Fruit fly (Drosophila melanogaster) whole organism, embryonic: ENCODE measurements around the gene Ser7.

ENCODE experiments used
- Atf3 ChIP-seq: fragments of 200-800 bp; sonication (Bioruptor generic); optimal IDR thresholded peaks from 3 replicates; lab custom pipeline; 2016; ENCODE audit warnings: missing biosample characterization, missing genetic modification characterization
- Blimp-1 ChIP-seq: fragments of 200-800 bp; sonication (Bioruptor generic); optimal IDR thresholded peaks from 3 replicates; lab custom pipeline; 2018; ENCODE audit warnings: missing biosample characterization, missing genetic modification characterization, mild to moderate bottlenecking, moderate library complexity, missing genetic modification reagents
- CG11560 ChIP-seq: fragments of 200-800 bp; sonication (Bioruptor generic); IDR thresholded peaks from 3 replicates; pipeline ENCODE4 v1.3.6; 2022; ENCODE audit warnings: missing biosample characterization, missing genetic modification characterization
- CG15269 ChIP-seq: fragments of 200-800 bp; sonication (Bioruptor generic); optimal IDR thresholded peaks from 2 replicates; lab custom pipeline; 2018; ENCODE audit warnings: missing biosample characterization, mild to moderate bottlenecking, missing genetic modification characterization, moderate library complexity
- CG15514 ChIP-seq: fragments of 200-800 bp; sonication (Bioruptor generic); optimal IDR thresholded peaks from 3 replicates; lab custom pipeline; 2017; ENCODE audit warnings: missing biosample characterization, missing genetic modification characterization, mild to moderate bottlenecking, moderate library complexity, missing genetic modification reagents
- CG18011 ChIP-seq: fragments of 200-800 bp; sonication (Bioruptor generic); optimal IDR thresholded peaks from 2 replicates; lab custom pipeline; 2017; ENCODE audit warnings: missing biosample characterization, missing genetic modification characterization, mild to moderate bottlenecking, moderate library complexity, missing genotype
- CG1832 ChIP-seq: fragments of 200-800 bp; sonication (Bioruptor generic); optimal IDR thresholded peaks from 2 replicates; lab custom pipeline; 2017; ENCODE audit warnings: missing biosample characterization, mild to moderate bottlenecking, missing genetic modification characterization, inconsistent platforms
- CG31365 ChIP-seq: fragments of 200-800 bp; sonication (Bioruptor generic); optimal IDR thresholded peaks from 2 replicates; lab custom pipeline; 2018; ENCODE audit warnings: missing biosample characterization, mild to moderate bottlenecking, missing genetic modification characterization
- CG3995 ChIP-seq: fragments of 200-800 bp; sonication (Bioruptor generic); optimal IDR thresholded peaks from 3 replicates; lab custom pipeline; 2016; ENCODE audit warnings: missing biosample characterization, missing genetic modification characterization
- CG4404 ChIP-seq: fragments of 200-800 bp; sonication (Bioruptor generic); IDR thresholded peaks from 2 replicates; pipeline ENCODE4 v1.3.6; 2022; ENCODE audit warnings: missing biosample characterization, missing genetic modification characterization
- CG4424 ChIP-seq: fragments of 200-800 bp; sonication (Bioruptor generic); optimal IDR thresholded peaks from 3 replicates; lab custom pipeline; 2016; ENCODE audit warnings: missing biosample characterization, missing genetic modification characterization
- CG6854 ChIP-seq: fragments of 200-800 bp; sonication (Bioruptor generic); optimal IDR thresholded peaks from 3 replicates; lab custom pipeline; 2017; ENCODE audit warnings: missing biosample characterization, mild to moderate bottlenecking, missing genetic modification characterization
- CG7556 ChIP-seq: fragments of 200-800 bp; sonication (Bioruptor generic); optimal IDR thresholded peaks from 2 replicates; lab custom pipeline; 2017; ENCODE audit warnings: missing biosample characterization, mild to moderate bottlenecking, missing genetic modification characterization
- CG7745 ChIP-seq: fragments of 200-800 bp; sonication (Bioruptor generic); optimal IDR thresholded peaks from 2 replicates; lab custom pipeline; 2018; ENCODE audit warnings: missing biosample characterization, mild to moderate bottlenecking, missing genetic modification characterization, moderate library complexity
- CG7786 ChIP-seq: fragments of 200-800 bp; sonication (Bioruptor generic); optimal IDR thresholded peaks from 2 replicates; lab custom pipeline; 2016; ENCODE audit warnings: missing biosample characterization, missing genetic modification characterization
- CG7839 ChIP-seq: fragments of 200-800 bp; sonication (Bioruptor generic); optimal IDR thresholded peaks from 3 replicates; lab custom pipeline; 2018; ENCODE audit warnings: missing biosample characterization, mild to moderate bottlenecking, missing genetic modification characterization, moderate library complexity
- CG8944 ChIP-seq: fragments of 200-800 bp; sonication (Bioruptor generic); optimal IDR thresholded peaks from 3 replicates; lab custom pipeline; 2016; ENCODE audit warnings: missing biosample characterization, missing genetic modification characterization
- CG9609 ChIP-seq: fragments of 200-800 bp; sonication (Bioruptor generic); optimal IDR thresholded peaks from 3 replicates; lab custom pipeline; 2016; ENCODE audit warnings: missing biosample characterization, missing genetic modification characterization
- CG9727 ChIP-seq: fragments of 200-800 bp; sonication (Bioruptor generic); optimal IDR thresholded peaks from 3 replicates; lab custom pipeline; 2017; ENCODE audit warnings: missing biosample characterization, mild to moderate bottlenecking, missing genetic modification characterization
- CTCF ChIP-seq: fragments of 200-800 bp; sonication (Bioruptor generic); optimal IDR thresholded peaks from 2 replicates; lab custom pipeline; 2017; ENCODE audit warnings: missing biosample characterization, mild to moderate bottlenecking, missing genetic modification characterization, moderate library complexity
- HHEX ChIP-seq: fragments of 200-800 bp; sonication (Bioruptor generic); optimal IDR thresholded peaks from 3 replicates; lab custom pipeline; 2017; ENCODE audit warnings: missing biosample characterization, mild to moderate bottlenecking, missing genetic modification characterization, missing genetic modification reagents
- Hand ChIP-seq: fragments of 200-800 bp; sonication (Bioruptor generic); optimal IDR thresholded peaks from 2 replicates; lab custom pipeline; 2017; ENCODE audit warnings: mild to moderate bottlenecking, missing biosample characterization, missing genetic modification reagents, missing genetic modification characterization
- Hr51 ChIP-seq, 2 experiments: fragments of 200-800 bp; sonication (Bioruptor generic); optimal IDR thresholded peaks; 2 replicates in 1 of 2; 3 replicates in 1 of 2; lab custom pipeline; 2016 to 2018; ENCODE audit warnings: missing biosample characterization in 2 of 2, missing genetic modification characterization in 2 of 2, mild to moderate bottlenecking in 1 of 2, moderate library complexity in 1 of 2
- Max ChIP-seq: fragments of 200-800 bp; sonication (Bioruptor generic); optimal IDR thresholded peaks from 2 replicates; lab custom pipeline; 2016; ENCODE audit warnings: missing biosample characterization, mild to moderate bottlenecking, missing genetic modification characterization
- Oaz ChIP-seq: fragments of 200-800 bp; sonication (Bioruptor generic); IDR thresholded peaks from 2 replicates; pipeline ENCODE4 v1.3.6; 2022; ENCODE audit warnings: missing biosample characterization, missing genetic modification characterization
- Pdp1 ChIP-seq, 2 experiments: fragments of 200-800 bp; sonication (Bioruptor generic); optimal IDR thresholded peaks; 3 replicates each; lab custom pipeline; 2016; ENCODE audit warnings: missing biosample characterization in 2 of 2, missing genetic modification characterization in 2 of 2, mild to moderate bottlenecking in 1 of 2, moderate library complexity in 1 of 2
- Sox102F ChIP-seq: fragments of 200-800 bp; sonication (Bioruptor generic); optimal IDR thresholded peaks from 2 replicates; lab custom pipeline; 2018; ENCODE audit warnings: missing biosample characterization, mild to moderate bottlenecking, missing genetic modification characterization, moderate library complexity
- ap ChIP-seq: fragments of 200-800 bp; sonication (Bioruptor generic); IDR thresholded peaks from 2 replicates; pipeline ENCODE4 v1.3.6; 2022; ENCODE audit warnings: missing biosample characterization, missing genetic modification characterization
- ase ChIP-seq: fragments of 200-800 bp; sonication (Bioruptor generic); IDR thresholded peaks from 3 replicates; pipeline ENCODE4 v1.3.6; 2022; ENCODE audit warnings: missing biosample characterization, missing genetic modification characterization
- caup ChIP-seq: fragments of 200-800 bp; sonication (Bioruptor generic); optimal IDR thresholded peaks from 3 replicates; lab custom pipeline; 2017; ENCODE audit warnings: missing biosample characterization, mild to moderate bottlenecking, missing genetic modification characterization, moderate library complexity; ENCODE audit not compliant: severe bottlenecking
- disco-r ChIP-seq: fragments of 200-800 bp; sonication (Bioruptor generic); optimal IDR thresholded peaks from 2 replicates; lab custom pipeline; 2016; ENCODE audit warnings: missing biosample characterization, missing genetic modification characterization
- gfzf ChIP-seq: fragments of 200-800 bp; sonication (Bioruptor generic); optimal IDR thresholded peaks from 2 replicates; lab custom pipeline; 2016; ENCODE audit warnings: missing biosample characterization, mild to moderate bottlenecking, missing genetic modification characterization, moderate library complexity
- gro ChIP-seq: fragments of 200-800 bp; sonication (Bioruptor generic); optimal IDR thresholded peaks from 2 replicates; lab custom pipeline; 2016; ENCODE audit warnings: missing biosample characterization, missing genetic modification characterization
- jumu ChIP-seq: fragments of 200-800 bp; sonication (Bioruptor generic); optimal IDR thresholded peaks from 3 replicates; lab custom pipeline; 2016; ENCODE audit warnings: missing biosample characterization, missing genetic modification characterization
- lbe ChIP-seq: fragments of 200-800 bp; sonication (Bioruptor generic); optimal IDR thresholded peaks from 2 replicates; lab custom pipeline; 2016; ENCODE audit warnings: missing biosample characterization, mild to moderate bottlenecking, missing genetic modification characterization
- phol ChIP-seq: fragments of 200-800 bp; sonication (Bioruptor generic); optimal IDR thresholded peaks from 3 replicates; lab custom pipeline; 2018; ENCODE audit warnings: missing biosample characterization, mild to moderate bottlenecking, missing genetic modification characterization, moderate library complexity
- pros ChIP-seq: fragments of 200-800 bp; sonication (Bioruptor generic); optimal IDR thresholded peaks from 3 replicates; lab custom pipeline; 2019; ENCODE audit warnings: missing biosample characterization, mild to moderate bottlenecking, missing genetic modification characterization, moderate library complexity
- rib ChIP-seq: fragments of 200-800 bp; sonication (Bioruptor generic); IDR thresholded peaks from 2 replicates; pipeline ENCODE4 v1.3.6; 2022; ENCODE audit warnings: missing biosample characterization, missing genetic modification characterization
- row ChIP-seq: fragments of 200-800 bp; sonication (Bioruptor generic); IDR thresholded peaks from 3 replicates; pipeline ENCODE4 v1.3.6; 2022; ENCODE audit warnings: missing biosample characterization, missing genetic modification characterization
- schlank ChIP-seq: fragments of 200-800 bp; sonication (Bioruptor generic); optimal IDR thresholded peaks from 2 replicates; lab custom pipeline; 2018; ENCODE audit warnings: missing biosample characterization, mild to moderate bottlenecking, missing genetic modification characterization
- sens ChIP-seq: fragments of 200-800 bp; sonication (Bioruptor generic); peaks from one replicate; lab custom pipeline; 2016; ENCODE audit warnings: missing biosample characterization, missing genetic modification characterization
- seq ChIP-seq: fragments of 200-800 bp; sonication (Bioruptor generic); IDR thresholded peaks from 2 replicates; pipeline ENCODE4 v1.3.6; 2022; ENCODE audit warnings: missing biosample characterization, missing genetic modification characterization
- shn ChIP-seq: fragments of 200-800 bp; sonication (Bioruptor generic); optimal IDR thresholded peaks from 3 replicates; lab custom pipeline; 2016; ENCODE audit warnings: missing biosample characterization, missing genetic modification characterization
- sob ChIP-seq: fragments of 200-800 bp; sonication (Bioruptor generic); IDR thresholded peaks from 2 replicates; pipeline ENCODE4 v1.3.6; 2022; ENCODE audit warnings: missing biosample characterization, missing genetic modification characterization
- tap ChIP-seq: fragments of 200-800 bp; optimal IDR thresholded peaks from 3 replicates; lab custom pipeline; 2019; ENCODE audit warnings: missing biosample characterization, mild to moderate bottlenecking, missing genetic modification characterization, moderate library complexity
- tin ChIP-seq: fragments of 200-800 bp; sonication (Bioruptor generic); optimal IDR thresholded peaks from 3 replicates; lab custom pipeline; 2016; ENCODE audit warnings: missing biosample characterization, missing genetic modification characterization
- trem ChIP-seq: fragments of 200-800 bp; optimal IDR thresholded peaks from 3 replicates; lab custom pipeline; 2019; ENCODE audit warnings: missing biosample characterization, mild to moderate bottlenecking, missing genetic modification characterization, moderate library complexity
- tx ChIP-seq: fragments of 200-800 bp; sonication (Bioruptor generic); optimal IDR thresholded peaks from 2 replicates; lab custom pipeline; 2016; ENCODE audit warnings: missing biosample characterization, missing genetic modification characterization

Gene Ser7

dm6 chrX:9885363-9885762, 20.3 kb downstream of the Ser7 start (continued):
- no peak for TF ChIP-seq phol (tag; lab: Kevin White, UChicago)
- TF ChIP-seq CG15269: peak; percentile 2
- peak in 1 of 2 experiments; percentile 36 for TF ChIP-seq Pdp1 (GFP tag; optimal IDR thresholded peaks at IDR 0.05; lab: Kevin White, UChicago)

- TF ChIP-seq sens (peak; percentile 32), CTCF (peak; percentile 57), schlank (no peak)
Observed at dm6 chrX:9889686-9890085, 24.7 kb downstream of the Ser7 start.

- TF ChIP-seq sob (GFP tag; lab: Robert Waterston, UW) (peak; percentile 55), tx (GFP tag; lab: Kevin White, UChicago) (no peak), row (GFP tag; lab: Robert Waterston, UW) (peak; percentile 65), gfzf (no peak), ap (0 out of 2 replicates have a peak, but pooled peaks have one; percentile 10), CG3995 (GFP tag; lab: Kevin White, UChicago) (no peak), seq (no peak), CG9727 (GFP tag; lab: Kevin White, UChicago) (no peak), CG7786 (peak; percentile 24), HHEX (GFP tag; lab: Kevin White, UChicago) (peak; percentile 13), CG15514 (GFP tag; lab: Kevin White, UChicago) (peak; percentile 0), CG4404 (GFP tag; lab: Robert Waterston, UW) (0 out of 2 replicates have a peak, but pooled peaks have one; percentile 14), caup (peak; percentile 4), CG6854 (GFP tag; lab: Kevin White, UChicago) (no peak), lbe (GFP tag; lab: Kevin White, UChicago) (no peak), Atf3 (GFP tag; lab: Kevin White, UChicago) (no peak), CG18011 (GFP tag; lab: Kevin White, UChicago) (no peak), CG7745 (tag; lab: Kevin White, UChicago) (no peak), CG7839 (peak; percentile 46), trem (tag; lab: Kevin White, UChicago) (no peak), CG1832 (GFP tag; lab: Kevin White, UChicago) (no peak), Hand (GFP tag; lab: Kevin White, UChicago) (no peak), tin (GFP tag; lab: Kevin White, UChicago) (peak; percentile 23), ase (GFP tag; lab: Robert Waterston, UW) (0 out of 3 replicates have a peak, but pooled peaks have one; percentile 37), Sox102F (GFP tag; lab: Kevin White, UChicago) (peak; percentile 52), CG7556 (GFP tag; lab: Kevin White, UChicago) (no peak), rib (GFP tag; lab: Robert Waterston, UW) (no peak), Max (GFP tag; lab: Kevin White, UChicago) (no peak), Oaz (GFP tag; lab: Robert Waterston, UW) (no peak), CG4424 (GFP tag; lab: Kevin White, UChicago) (peak; percentile 10), shn (no peak), Hr51 (GFP tag; optimal IDR thresholded peaks at IDR 0.05; lab: Kevin White, UChicago) (peak in 1 of 2 experiments; percentile 49), tap (tag; lab: Kevin White, UChicago) (peak; percentile 4), Blimp-1 (GFP tag; lab: Kevin White, UChicago) (peak; percentile 47), disco-r (GFP tag; lab: Kevin White, UChicago) (no peak), CG31365 (tag; lab: Kevin White, UChicago) (no peak), CG8944 (no peak), jumu (no peak), CG11560 (tag; lab: Robert Waterston, UW) (no peak), CG9609 (GFP tag; lab: Kevin White, UChicago) (peak; percentile 1), gro (GFP tag; lab: Kevin White, UChicago) (no peak), pros (GFP tag; lab: Kevin White, UChicago) (no peak)
Observed at dm6 chrX:9892834-9893233, 27.8 kb downstream of the Ser7 start.
